Worm (Caenorhabditis elegans) whole organism, early embryonic: Measurements from ENCODE around the gene cdc-37.
"Not testable (repeated sequence)": the region's sequence is repeated elsewhere in the genome, so short reads cannot be mapped to it uniquely, and the experiment has no call there.

ENCODE experiments used
- B0310.2 ChIP-seq: sonication (generic microtip); optimal IDR thresholded peaks from 2 replicates; lab custom pipeline; 2016; ENCODE audit warnings: mild to moderate bottlenecking, missing genetic modification characterization, missing compliant biosample characterization
- F13C5.2 ChIP-seq: sonication (generic microtip); optimal IDR thresholded peaks from 2 replicates; lab custom pipeline; 2017; ENCODE audit warnings: mild to moderate bottlenecking, missing genetic modification characterization, inconsistent platforms, missing compliant biosample characterization
- aly-1 ChIP-seq: sonication (generic microtip); optimal IDR thresholded peaks from 2 replicates; lab custom pipeline; 2016; ENCODE audit warnings: missing genetic modification characterization, missing compliant biosample characterization
- ama-1 ChIP-seq: fragments of 150-350 bp; optimal IDR thresholded peaks from 2 replicates; lab custom pipeline; 2014
- ceh-13 ChIP-seq: fragments of 200-800 bp; sonication (Bioruptor generic); optimal IDR thresholded peaks from 2 replicates; lab custom pipeline; 2018; ENCODE audit warnings: mild to moderate bottlenecking, missing genetic modification characterization, missing compliant biosample characterization
- ceh-36 ChIP-seq: sonication (generic microtip); optimal IDR thresholded peaks from 2 replicates; lab custom pipeline; 2016; ENCODE audit warnings: missing genetic modification characterization, inconsistent platforms, missing compliant biosample characterization
- ets-7 ChIP-seq: sonication (generic microtip); optimal IDR thresholded peaks from 2 replicates; lab custom pipeline; 2016; ENCODE audit warnings: missing genotype, missing genetic modification characterization, missing compliant biosample characterization
- flt-1 ChIP-seq: fragments of 200-800 bp; sonication (Bioruptor generic); IDR thresholded peaks from 2 replicates; pipeline ENCODE4 v1.3.6; 2022; ENCODE audit warnings: missing genetic modification characterization, missing compliant biosample characterization
- hmbx-1 ChIP-seq: sonication (generic microtip); optimal IDR thresholded peaks from 2 replicates; lab custom pipeline; 2016; ENCODE audit warnings: mild to moderate bottlenecking, missing genetic modification characterization, missing compliant biosample characterization
- hmg-4 ChIP-seq: fragments of 200-800 bp; sonication (Bioruptor generic); optimal IDR thresholded peaks from 2 replicates; lab custom pipeline; 2018; ENCODE audit warnings: mild to moderate bottlenecking, missing genetic modification characterization, missing compliant biosample characterization
- hnd-1 ChIP-seq: sonication (generic microtip); optimal IDR thresholded peaks from 2 replicates; lab custom pipeline; 2016; ENCODE audit warnings: missing genetic modification characterization, missing compliant biosample characterization
- pes-1 ChIP-seq: fragments of 200-800 bp; sonication (Bioruptor generic); IDR thresholded peaks from 2 replicates; pipeline ENCODE4 v1.3.6; 2022; ENCODE audit warnings: missing genetic modification reagents, missing genetic modification characterization, missing compliant biosample characterization
- scrt-1 ChIP-seq: fragments of 200-800 bp; sonication (Bioruptor generic); IDR thresholded peaks from 2 replicates; pipeline ENCODE4 v1.3.6; 2022; ENCODE audit warnings: missing genetic modification characterization, missing compliant biosample characterization
- sea-1 ChIP-seq: fragments of 200-800 bp; sonication (Bioruptor generic); conservative IDR thresholded peaks from 2 replicates; pipeline ENCODE4 v1.3.6; 2022; ENCODE audit warnings: missing genetic modification characterization, missing compliant biosample characterization
- tbx-11 ChIP-seq: fragments of 200-800 bp; sonication (Bioruptor generic); IDR thresholded peaks from 2 replicates; pipeline ENCODE4 v1.3.6; 2022; ENCODE audit warnings: missing genetic modification characterization, missing compliant biosample characterization
- tbx-37 ChIP-seq: fragments of 200-800 bp; sonication (Bioruptor generic); conservative IDR thresholded peaks from 2 replicates; pipeline ENCODE4 v1.3.6; 2022; ENCODE audit warnings: missing genetic modification reagents, missing genetic modification characterization, missing compliant biosample characterization
- tra-4 ChIP-seq: sonication (generic microtip); optimal IDR thresholded peaks from 2 replicates; lab custom pipeline; 2017; ENCODE audit warnings: missing genetic modification characterization, missing compliant biosample characterization

The cdc-37 gene

ce11 chrII:602020-602419, 21.6 kb upstream of the cdc-37 start, which contains the start of gene nhl-3:
TSS of gene nhl-3 (minus strand) at chrII:602120.
- TF ChIP-seq tbx-37 (GFP tag; lab: Robert Waterston, UW) (no peak), F13C5.2 (tag; lab: Kevin White, UChicago) (no peak), sea-1 (no peak), tbx-11 (GFP tag; lab: Robert Waterston, UW) (no peak), pes-1 (no peak), ceh-36 (tag; lab: Kevin White, UChicago) (no peak), scrt-1 (no peak), ets-7 (tag; lab: Kevin White, UChicago) (no peak), hnd-1 (no peak), hmbx-1 (tag; lab: Kevin White, UChicago) (no peak), tra-4 (tag; lab: Kevin White, UChicago) (no peak), ceh-13 (GFP tag; lab: Kevin White, UChicago) (no peak), flt-1 (no peak), hmg-4 (GFP tag; lab: Kevin White, UChicago) (no peak), aly-1 (tag; lab: Kevin White, UChicago) (no peak), ama-1 (no peak), B0310.2 (no peak)

ce11 chrII:601305-601704, 20.9 kb upstream of the cdc-37 start:
- TF ChIP-seq aly-1 (tag; lab: Kevin White, UChicago) (no peak), hnd-1 (no peak)

- TF ChIP-seq flt-1 (no peak), B0310.2 (no peak), tra-4 (tag; lab: Kevin White, UChicago) (no peak), pes-1 (no peak), ceh-36 (tag; lab: Kevin White, UChicago) (no peak), hnd-1 (no peak), sea-1 (no peak)
Measured at ce11 chrII:596702-597101, 16.3 kb upstream of the cdc-37 start.

DNA sequence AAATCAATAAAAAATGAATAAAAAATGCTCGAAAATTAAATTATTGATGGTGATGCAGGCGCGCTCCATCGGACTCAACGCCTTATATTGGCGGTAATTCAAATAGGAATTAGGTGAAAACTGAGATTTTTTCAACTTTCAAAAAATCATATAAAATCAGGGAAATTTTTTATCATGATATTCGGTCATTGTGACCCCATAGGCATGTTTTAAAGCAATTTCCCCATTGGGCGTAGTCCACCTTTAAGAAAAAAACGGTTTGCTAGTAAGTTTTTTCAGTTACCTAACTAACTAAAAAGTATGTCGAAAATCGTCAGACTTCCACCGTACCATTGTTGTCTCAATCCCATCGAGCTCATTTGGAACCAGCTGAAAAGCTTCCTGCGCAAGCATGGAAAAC, 12.8 kb upstream of the cdc-37 start, which contains the start of gene W08F4.1:
TSS of gene W08F4.1 (plus strand) at position 301 of the 400 bp plus-strand sequence.
- TF ChIP-seq tbx-11 (GFP tag; lab: Robert Waterston, UW); hmbx-1 (tag; lab: Kevin White, UChicago); sea-1: not testable (repeated sequence)

DNA sequence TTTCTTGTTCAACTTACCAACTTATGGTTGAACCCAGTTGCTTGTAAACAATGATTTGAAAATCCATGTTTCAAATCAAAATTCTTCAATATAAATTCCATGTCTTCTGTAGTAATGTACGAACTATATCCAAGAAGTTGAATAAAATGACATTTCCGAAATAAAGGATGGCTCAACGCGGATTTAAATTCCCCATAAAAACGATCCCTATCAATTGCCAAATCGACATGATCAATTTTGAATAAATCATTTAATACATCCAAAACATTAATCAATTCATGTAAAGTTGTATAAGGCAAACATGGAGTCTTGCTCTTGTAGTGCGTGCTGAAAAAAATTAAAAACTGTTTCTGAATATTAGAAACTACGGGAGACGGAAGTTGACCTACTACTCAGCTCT, 10.7 kb upstream of the cdc-37 start, which contains the start of gene W08F4.10:
TSS of gene W08F4.10 (minus strand) at position 101 of the 400 bp plus-strand sequence.
- no peak for TF ChIP-seq aly-1 (tag; lab: Kevin White, UChicago)
- no peak for TF ChIP-seq hmg-4 (GFP tag; lab: Kevin White, UChicago)
- no peak for TF ChIP-seq tra-4 (tag; lab: Kevin White, UChicago)
- no peak for TF ChIP-seq ceh-36 (tag; lab: Kevin White, UChicago)
- no peak for TF ChIP-seq hnd-1
- TF ChIP-seq scrt-1 = no peak
- TF ChIP-seq pes-1 = no peak
- no peak for TF ChIP-seq sea-1
- no peak for TF ChIP-seq ets-7 (tag; lab: Kevin White, UChicago)
- TF ChIP-seq tbx-37 (GFP tag; lab: Robert Waterston, UW) = no peak
- no peak for TF ChIP-seq ama-1
- TF ChIP-seq ceh-13 (GFP tag; lab: Kevin White, UChicago) = no peak
- TF ChIP-seq F13C5.2 (tag; lab: Kevin White, UChicago) = no peak
- TF ChIP-seq hmbx-1 (tag; lab: Kevin White, UChicago) = no peak
- TF ChIP-seq tbx-11 (GFP tag; lab: Robert Waterston, UW) = no peak
- no peak for TF ChIP-seq flt-1
- TF ChIP-seq B0310.2 = no peak

DNA sequence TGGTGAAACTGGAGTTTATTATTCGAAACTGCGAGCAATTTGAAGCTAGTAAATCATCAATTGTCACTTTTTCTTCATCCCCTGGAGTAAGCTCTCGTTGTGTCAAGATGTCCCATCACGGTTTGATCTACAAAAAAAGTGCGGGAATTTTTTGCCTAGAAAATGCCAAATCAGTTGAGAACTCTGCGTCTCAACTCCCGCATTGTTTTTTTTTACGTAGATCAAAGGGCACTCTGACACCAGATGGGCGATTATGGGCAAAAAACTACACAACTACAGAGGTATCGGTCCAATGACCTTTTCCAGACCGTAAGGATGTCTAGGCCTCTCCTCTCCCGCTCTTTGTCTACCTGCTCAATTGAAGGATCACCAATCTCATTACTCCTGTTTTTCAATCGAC, 7.1 kb upstream of the cdc-37 start, which contains the start of gene fbxb-34:
TSS of gene fbxb-34 (plus strand) at position 301 of the 400 bp plus-strand sequence.
- TF ChIP-seq tra-4 (tag; lab: Kevin White, UChicago) = no peak
- TF ChIP-seq ama-1 = no peak
- TF ChIP-seq scrt-1 = no peak
- TF ChIP-seq tbx-11 (GFP tag; lab: Robert Waterston, UW) = no peak
- TF ChIP-seq B0310.2 = no peak
- TF ChIP-seq aly-1 (tag; lab: Kevin White, UChicago) = no peak
- TF ChIP-seq ets-7 (tag; lab: Kevin White, UChicago) = no peak
- TF ChIP-seq ceh-13 (GFP tag; lab: Kevin White, UChicago) = no peak
- no peak for TF ChIP-seq hnd-1
- TF ChIP-seq hmg-4 (GFP tag; lab: Kevin White, UChicago) = no peak
- TF ChIP-seq ceh-36 (tag; lab: Kevin White, UChicago) = no peak
- TF ChIP-seq tbx-37 (GFP tag; lab: Robert Waterston, UW) = no peak
- TF ChIP-seq flt-1 = no peak
- TF ChIP-seq sea-1 = no peak
- TF ChIP-seq pes-1 = no peak
- no peak for TF ChIP-seq hmbx-1 (tag; lab: Kevin White, UChicago)
- TF ChIP-seq F13C5.2 (tag; lab: Kevin White, UChicago) = no peak

ce11 chrII:584321-584848, 4.0 kb upstream of the cdc-37 start, which contains the start of the genes W08F4.12 and W08F4.13:
TSS of gene W08F4.12 (minus strand) at chrII:584421.
TSS of gene W08F4.13 (plus strand) at chrII:584798.
- TF ChIP-seq sea-1 (no peak), ets-7 (tag; lab: Kevin White, UChicago) (no peak), tbx-11 (GFP tag; lab: Robert Waterston, UW) (no peak), tra-4 (tag; lab: Kevin White, UChicago) (no peak), hmbx-1 (tag; lab: Kevin White, UChicago) (no peak), aly-1 (tag; lab: Kevin White, UChicago) (no peak), ceh-13 (GFP tag; lab: Kevin White, UChicago) (no peak)

DNA sequence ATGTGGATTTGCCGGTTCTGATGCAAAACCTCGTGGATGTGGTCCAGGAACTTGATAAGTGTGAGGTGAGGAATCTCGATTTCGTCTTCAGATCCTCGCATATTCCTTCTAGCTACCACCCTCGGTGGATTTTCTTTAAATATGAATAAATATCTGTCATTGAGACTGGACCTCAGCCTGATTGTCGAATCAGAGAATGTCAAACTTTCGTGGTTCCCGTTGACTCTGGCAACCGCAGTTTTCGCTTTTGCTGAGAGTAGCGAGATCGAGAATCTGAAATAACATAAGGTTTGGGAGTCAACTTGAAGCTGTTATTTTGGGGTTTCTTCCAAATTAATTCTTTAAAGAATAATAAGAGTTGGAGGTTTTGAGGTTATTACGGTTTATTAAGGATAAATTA, 2.3 kb upstream of the cdc-37 start, which contains the start of gene fbxb-14:
TSS of gene fbxb-14 (minus strand) at position 101 of the 400 bp plus-strand sequence.
- TF ChIP-seq ama-1 = no peak
- no peak for TF ChIP-seq flt-1
- TF ChIP-seq hnd-1 = no peak
- no peak for TF ChIP-seq ets-7 (tag; lab: Kevin White, UChicago)
- TF ChIP-seq pes-1 = no peak
- no peak for TF ChIP-seq scrt-1
